Fruit fly (Drosophila melanogaster) whole organism, prepupa: ENCODE measurements around the gene CG15767.

Experiments used
- Blimp-1 ChIP-seq: fragments of 200-800 bp; sonication (Bioruptor generic); optimal IDR thresholded peaks from 3 replicates; lab custom pipeline; 2017; ENCODE audit warnings: missing biosample characterization, missing genetic modification characterization, mild to moderate bottlenecking, moderate library complexity, missing genetic modification reagents
- CG10631 ChIP-seq: fragments of 200-800 bp; sonication (Bioruptor generic); optimal IDR thresholded peaks from 2 replicates; lab custom pipeline; 2016; ENCODE audit warnings: missing biosample characterization, missing genetic modification characterization
- CG10669 ChIP-seq: fragments of 200-800 bp; sonication (Bioruptor generic); optimal IDR thresholded peaks from 3 replicates; lab custom pipeline; 2018; ENCODE audit warnings: missing biosample characterization, mild to moderate bottlenecking, missing genetic modification characterization, moderate library complexity
- CG11294 ChIP-seq: fragments of 200-800 bp; sonication (Bioruptor generic); IDR thresholded peaks from 2 replicates; pipeline ENCODE4 v1.3.6; 2022; ENCODE audit warnings: missing biosample characterization, missing genetic modification characterization
- CG11762 ChIP-seq: fragments of 200-800 bp; sonication (Bioruptor generic); optimal IDR thresholded peaks from 3 replicates; lab custom pipeline; 2016; ENCODE audit warnings: missing biosample characterization, missing genetic modification characterization; ENCODE audit not compliant: insufficient read depth
- CG11902 ChIP-seq: fragments of 200-800 bp; sonication (Bioruptor generic); optimal IDR thresholded peaks from 3 replicates; lab custom pipeline; 2016; ENCODE audit warnings: missing biosample characterization, missing genetic modification characterization
- CG1621 ChIP-seq: fragments of 200-800 bp; sonication (Bioruptor generic); optimal IDR thresholded peaks from 3 replicates; lab custom pipeline; 2018; ENCODE audit warnings: missing biosample characterization, mild to moderate bottlenecking, missing genetic modification characterization
- CG3032 ChIP-seq: fragments of 200-800 bp; optimal IDR thresholded peaks from 2 replicates; lab custom pipeline; 2019; ENCODE audit warnings: missing biosample characterization, mild to moderate bottlenecking, missing genetic modification characterization, moderate library complexity
- CG31627 ChIP-seq: fragments of 200-800 bp; sonication (Bioruptor generic); optimal IDR thresholded peaks from 3 replicates; lab custom pipeline; 2016; ENCODE audit warnings: missing biosample characterization, missing genetic modification characterization
- CG32006 ChIP-seq: fragments of 200-800 bp; sonication (Bioruptor generic); optimal IDR thresholded peaks from 3 replicates; lab custom pipeline; 2017; ENCODE audit warnings: missing biosample characterization, mild to moderate bottlenecking, missing genetic modification characterization
- CG34406 ChIP-seq: fragments of 200-800 bp; sonication (Bioruptor generic); optimal IDR thresholded peaks from 3 replicates; lab custom pipeline; 2016; ENCODE audit warnings: missing biosample characterization, missing genetic modification characterization
- CG4318 ChIP-seq: fragments of 200-800 bp; sonication (Bioruptor generic); optimal IDR thresholded peaks from 3 replicates; lab custom pipeline; 2017; ENCODE audit warnings: missing biosample characterization, mild to moderate bottlenecking, missing genetic modification characterization
- CG6276 ChIP-seq: fragments of 200-800 bp; sonication (Bioruptor generic); optimal IDR thresholded peaks from 2 replicates; lab custom pipeline; 2017; ENCODE audit warnings: missing biosample characterization, mild to moderate bottlenecking, missing genetic modification characterization
- CG6792 ChIP-seq: fragments of 200-800 bp; sonication (Bioruptor generic); optimal IDR thresholded peaks from 3 replicates; lab custom pipeline; 2016; ENCODE audit warnings: missing biosample characterization, missing genetic modification characterization
- CG6854 ChIP-seq: fragments of 200-800 bp; sonication (Bioruptor generic); optimal IDR thresholded peaks from 2 replicates; lab custom pipeline; 2017; ENCODE audit warnings: missing biosample characterization, mild to moderate bottlenecking, missing genetic modification characterization
- CG8119 ChIP-seq: fragments of 200-800 bp; sonication (Bioruptor generic); IDR thresholded peaks from 3 replicates; pipeline ENCODE4 v1.3.6; 2022; ENCODE audit warnings: missing biosample characterization, missing genetic modification characterization
- CG8632 ChIP-seq: fragments of 200-800 bp; sonication (Bioruptor generic); optimal IDR thresholded peaks from 3 replicates; lab custom pipeline; 2016; ENCODE audit warnings: missing biosample characterization, missing genetic modification characterization
- CG9139 ChIP-seq: fragments of 200-800 bp; sonication (Bioruptor generic); optimal IDR thresholded peaks from 3 replicates; lab custom pipeline; 2017; ENCODE audit warnings: missing biosample characterization, mild to moderate bottlenecking, missing genetic modification characterization
- Eip78C ChIP-seq: fragments of 200-800 bp; sonication (Bioruptor generic); peaks from one replicate; lab custom pipeline; 2016; ENCODE audit warnings: missing biosample characterization, missing genetic modification characterization
- Ets21C ChIP-seq: fragments of 200-800 bp; sonication (Bioruptor generic); optimal IDR thresholded peaks from 3 replicates; lab custom pipeline; 2016; ENCODE audit warnings: missing biosample characterization, missing genetic modification characterization
- Ets96B ChIP-seq: fragments of 200-800 bp; optimal IDR thresholded peaks from 2 replicates; lab custom pipeline; 2019; ENCODE audit warnings: missing biosample characterization, mild to moderate bottlenecking, missing genetic modification characterization, moderate library complexity
- Gug ChIP-seq: fragments of 200-800 bp; sonication (Bioruptor generic); IDR thresholded peaks from 2 replicates; pipeline ENCODE4 v1.3.6; 2022; ENCODE audit warnings: missing biosample characterization, missing genetic modification characterization
- Hr4 ChIP-seq: fragments of 200-800 bp; sonication (Bioruptor generic); optimal IDR thresholded peaks from 3 replicates; lab custom pipeline; 2016; ENCODE audit warnings: missing biosample characterization, missing genetic modification characterization
- Met ChIP-seq: fragments of 200-800 bp; sonication (Bioruptor generic); optimal IDR thresholded peaks from 3 replicates; lab custom pipeline; 2016; ENCODE audit warnings: missing biosample characterization, missing genetic modification characterization
- OdsH ChIP-seq: fragments of 200-800 bp; sonication (Bioruptor generic); optimal IDR thresholded peaks from 3 replicates; lab custom pipeline; 2016; ENCODE audit warnings: missing biosample characterization, missing genetic modification characterization
- Sox102F ChIP-seq: fragments of 200-800 bp; sonication (Bioruptor generic); optimal IDR thresholded peaks from 2 replicates; lab custom pipeline; 2016; ENCODE audit warnings: missing biosample characterization, mild to moderate bottlenecking, missing genetic modification characterization
- Sox14 ChIP-seq: fragments of 200-800 bp; sonication (Bioruptor generic); optimal IDR thresholded peaks from 3 replicates; lab custom pipeline; 2016; ENCODE audit warnings: missing biosample characterization, missing genetic modification characterization
- achi ChIP-seq: fragments of 200-800 bp; sonication (Bioruptor generic); optimal IDR thresholded peaks from 3 replicates; lab custom pipeline; 2016; ENCODE audit warnings: missing biosample characterization, missing genetic modification characterization
- acj6 ChIP-seq: fragments of 200-800 bp; sonication (Bioruptor generic); optimal IDR thresholded peaks from 3 replicates; lab custom pipeline; 2016; ENCODE audit warnings: missing biosample characterization, missing genetic modification characterization
- dac ChIP-seq: fragments of 200-800 bp; sonication (Bioruptor generic); optimal IDR thresholded peaks from 2 replicates; lab custom pipeline; 2017; ENCODE audit warnings: missing biosample characterization, mild to moderate bottlenecking, missing genetic modification characterization
- dsx ChIP-seq: fragments of 200-800 bp; optimal IDR thresholded peaks from 3 replicates; lab custom pipeline; 2019; ENCODE audit warnings: missing biosample characterization, mild to moderate bottlenecking, missing genetic modification characterization, moderate library complexity; ENCODE audit not compliant: poor library complexity, severe bottlenecking
- eg ChIP-seq: fragments of 200-800 bp; sonication (Bioruptor generic); IDR thresholded peaks from 3 replicates; pipeline ENCODE4 v1.3.6; 2022; ENCODE audit warnings: missing biosample characterization, missing genetic modification characterization
- fd59A ChIP-seq: fragments of 200-800 bp; sonication (Bioruptor generic); optimal IDR thresholded peaks from 2 replicates; lab custom pipeline; 2017; ENCODE audit warnings: missing biosample characterization, mild to moderate bottlenecking, missing genetic modification characterization, missing genetic modification reagents
- lz ChIP-seq: fragments of 200-800 bp; sonication (Bioruptor generic); optimal IDR thresholded peaks from 3 replicates; lab custom pipeline; 2016; ENCODE audit warnings: missing biosample characterization, missing genetic modification characterization
- net ChIP-seq: fragments of 200-800 bp; sonication (Bioruptor generic); optimal IDR thresholded peaks from 3 replicates; lab custom pipeline; 2016; ENCODE audit warnings: missing biosample characterization, missing genetic modification characterization
- pdm3 ChIP-seq: fragments of 200-800 bp; sonication (Bioruptor generic); optimal IDR thresholded peaks from 3 replicates; lab custom pipeline; 2016; ENCODE audit warnings: missing biosample characterization, missing genetic modification characterization
- salr ChIP-seq, 2 experiments: fragments of 200-800 bp; sonication (Bioruptor generic); optimal IDR thresholded peaks; 3 replicates each; lab custom pipeline; 2016 to 2018; ENCODE audit warnings: missing biosample characterization in 2 of 2, missing genetic modification characterization in 2 of 2, mild to moderate bottlenecking in 1 of 2
- spab ChIP-seq: fragments of 200-800 bp; sonication (Bioruptor generic); optimal IDR thresholded peaks from 2 replicates; lab custom pipeline; 2017; ENCODE audit warnings: missing biosample characterization, mild to moderate bottlenecking, missing genetic modification characterization, missing genetic modification reagents
- svp ChIP-seq: fragments of 200-800 bp; sonication (Bioruptor generic); peaks from one replicate; lab custom pipeline; 2016; ENCODE audit warnings: missing biosample characterization, missing genetic modification characterization
- vri ChIP-seq: fragments of 200-800 bp; sonication (Bioruptor generic); optimal IDR thresholded peaks from 3 replicates; lab custom pipeline; 2016; ENCODE audit warnings: missing biosample characterization, mild to moderate bottlenecking, missing genetic modification characterization

Gene CG15767

DNA sequence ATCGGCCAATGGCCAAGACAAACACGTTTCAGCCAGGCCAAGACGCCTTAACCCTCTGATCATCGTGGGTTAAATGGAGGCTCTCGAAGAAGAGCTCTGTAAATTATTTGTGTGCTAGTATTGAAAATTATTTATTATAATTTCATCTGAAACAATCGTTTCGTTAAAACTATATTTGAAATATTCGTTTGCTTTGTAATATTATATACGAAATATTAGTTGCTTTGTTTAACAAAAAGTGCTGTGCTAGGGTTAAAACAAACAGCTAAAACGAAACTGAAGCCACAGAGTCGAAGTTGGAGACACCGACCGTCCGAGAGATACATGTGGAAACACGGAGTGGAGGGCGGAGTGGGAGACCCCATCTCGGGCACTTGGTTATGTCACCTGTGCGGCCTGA lies 2.7 kb upstream of the CG15767 start (continued):
- TF ChIP-seq dac: peak; percentile 62
- peak; percentile 34 for TF ChIP-seq fd59A (GFP tag; lab: Kevin White, UChicago)
- TF ChIP-seq CG6792 (GFP tag; lab: Kevin White, UChicago): peak; percentile 78
- no peak for TF ChIP-seq CG6854 (GFP tag; lab: Kevin White, UChicago)
- peak; percentile 74 for TF ChIP-seq Met (GFP tag; lab: Kevin White, UChicago)
- no peak for TF ChIP-seq Blimp-1 (GFP tag; lab: Kevin White, UChicago)
- TF ChIP-seq CG6276 (GFP tag; lab: Kevin White, UChicago): no peak
- TF ChIP-seq, all 60 proteins: peak for 36

DNA sequence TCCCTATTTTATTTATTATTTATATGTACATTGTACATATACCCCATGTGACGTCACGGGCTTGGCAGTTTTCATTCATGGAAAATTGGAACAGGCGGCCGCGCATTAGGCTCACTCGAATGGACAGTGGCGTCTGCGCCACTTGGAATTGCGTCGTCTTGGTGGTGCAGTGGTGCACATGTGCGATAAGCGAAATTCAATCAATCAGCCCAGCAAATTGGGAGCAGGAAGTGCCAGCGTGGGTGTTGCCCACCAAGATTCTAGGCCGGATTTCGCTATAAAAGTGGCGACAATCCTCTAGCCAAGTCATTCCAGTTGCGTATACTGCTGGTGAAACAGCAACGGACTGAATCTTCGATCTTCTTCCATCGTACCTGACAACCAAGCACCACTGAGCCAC lies 2.6 kb downstream of the CG15767 start, which contains the start of gene CG12239:
TSS of gene CG12239 (plus strand) at position 301 of the 400 bp plus-strand sequence.
- no peak for TF ChIP-seq CG11294 (GFP tag; lab: Robert Waterston, UW)
- TF ChIP-seq Gug (GFP tag; lab: Robert Waterston, UW): no peak
- no peak for TF ChIP-seq Hr4 (GFP tag; lab: Kevin White, UChicago)
- no peak for TF ChIP-seq Sox102F (GFP tag; lab: Kevin White, UChicago)
- TF ChIP-seq Ets21C: no peak
- no peak for TF ChIP-seq CG8119 (GFP tag; lab: Robert Waterston, UW)
- TF ChIP-seq achi (GFP tag; lab: Kevin White, UChicago): no peak

DNA sequence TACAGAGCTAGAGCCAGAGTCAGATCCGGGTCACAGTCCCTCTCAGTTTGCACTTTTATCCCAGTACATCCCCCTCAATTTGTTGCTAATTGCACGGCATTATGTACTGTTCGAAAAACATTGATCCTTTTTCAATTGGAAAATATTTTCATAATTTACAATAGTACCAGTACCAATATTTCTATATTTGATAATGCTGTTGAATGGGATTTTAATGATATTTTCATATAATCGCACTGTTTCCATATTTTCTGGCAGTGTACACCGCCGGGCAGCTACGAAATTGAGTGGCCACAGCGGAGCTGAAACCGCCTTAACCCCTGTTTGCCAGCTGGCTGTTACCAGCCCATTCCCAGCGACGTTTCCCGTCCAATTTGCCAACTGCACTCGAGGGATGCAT lies 11.3 kb downstream of the CG15767 start:
- TF ChIP-seq CG10669 (GFP tag; lab: Kevin White, UChicago) (peak; percentile 2), dsx (GFP tag; lab: Kevin White, UChicago) (no peak), svp (peak; percentile 66), Sox14 (GFP tag; lab: Kevin White, UChicago) (no peak), CG34406 (no peak), CG31627 (GFP tag; lab: Kevin White, UChicago) (no peak), Eip78C (GFP tag; lab: Kevin White, UChicago) (peak; percentile 52), CG8632 (no peak)

DNA sequence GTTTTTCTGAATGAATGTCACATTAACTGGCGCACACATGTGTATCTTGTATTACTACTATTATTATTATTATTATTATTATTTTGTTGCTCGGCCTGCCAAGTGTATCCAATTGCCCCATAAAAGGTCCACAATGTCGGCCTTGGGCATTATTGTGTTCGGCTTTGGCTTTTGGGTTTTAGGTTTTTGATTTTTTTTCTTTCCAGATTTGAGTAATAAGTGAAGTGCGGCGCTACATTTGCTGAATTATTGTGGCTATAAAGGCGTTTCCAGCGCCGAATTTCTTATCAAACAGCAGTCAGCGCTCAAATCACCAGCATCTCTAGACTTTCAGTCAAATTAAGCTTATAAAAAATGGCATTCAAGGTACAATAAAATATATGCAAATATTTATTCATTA lies 15.1 kb downstream of the CG15767 start, which contains the start of gene Cpr5C:
TSS of gene Cpr5C (plus strand) at position 301 of the 400 bp plus-strand sequence.
- TF ChIP-seq eg (GFP tag; lab: Robert Waterston, UW) (no peak), lz (GFP tag; lab: Kevin White, UChicago) (no peak), net (GFP tag; lab: Kevin White, UChicago) (no peak), Blimp-1 (GFP tag; lab: Kevin White, UChicago) (no peak), acj6 (GFP tag; lab: Kevin White, UChicago) (no peak), CG4318 (no peak), OdsH (GFP tag; lab: Kevin White, UChicago) (no peak), spab (GFP tag; lab: Kevin White, UChicago) (no peak)
- TF ChIP-seq, all 60 proteins: peak for 0

DNA sequence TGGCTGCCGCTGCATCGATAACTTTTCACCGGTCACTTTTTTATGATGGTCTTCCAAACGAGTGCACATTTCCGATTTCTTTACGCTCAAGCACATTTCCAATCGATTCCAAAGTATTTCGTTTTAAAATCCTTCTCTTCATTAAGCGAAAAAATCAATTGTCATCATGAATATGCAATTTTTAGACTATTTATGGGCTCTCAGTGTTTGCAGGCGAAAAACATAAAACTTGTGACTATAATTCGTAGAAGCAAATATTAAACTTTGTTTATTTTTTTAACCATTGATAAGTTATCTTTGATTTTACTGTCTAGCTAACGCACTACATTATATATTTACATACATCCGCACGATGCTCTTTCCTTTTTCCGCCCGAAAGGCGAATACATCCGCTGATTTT lies 19.4 kb downstream of the CG15767 start, which contains the start of gene Prosbeta2R1:
TSS of gene Prosbeta2R1 (plus strand) at position 301 of the 400 bp plus-strand sequence.
- TF ChIP-seq spab (GFP tag; lab: Kevin White, UChicago) (no peak), CG31627 (GFP tag; lab: Kevin White, UChicago) (no peak), Ets96B (tag; lab: Kevin White, UChicago) (no peak), vri (GFP tag; lab: Kevin White, UChicago) (no peak), CG9139 (GFP tag; lab: Kevin White, UChicago) (no peak)

DNA sequence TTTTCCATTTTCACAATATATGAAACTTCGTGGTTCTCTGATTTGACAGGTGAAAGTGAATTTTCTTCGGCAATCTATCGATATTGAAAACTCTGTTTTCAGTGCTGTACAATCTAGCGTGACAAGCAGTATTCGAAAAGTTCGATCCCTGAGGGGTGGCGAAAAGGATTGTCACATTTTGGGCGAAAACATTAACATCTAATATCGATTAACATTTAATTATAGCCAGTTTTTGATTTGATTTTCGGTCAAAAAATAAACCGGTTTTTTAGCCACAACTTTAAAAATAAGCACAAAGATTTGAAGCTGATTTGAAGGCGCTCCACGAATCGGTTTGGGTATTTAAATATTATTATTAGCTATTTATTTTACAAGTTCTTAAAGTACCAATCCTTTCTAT lies 23.6 kb downstream of the CG15767 start, which contains the start of gene CG44329:
TSS of gene CG44329 (minus strand) at position 101 of the 400 bp plus-strand sequence.
- no peak for TF ChIP-seq Gug (GFP tag; lab: Robert Waterston, UW)
- no peak for TF ChIP-seq Sox102F (GFP tag; lab: Kevin White, UChicago)
- TF ChIP-seq CG8119 (GFP tag; lab: Robert Waterston, UW): no peak
- no peak for TF ChIP-seq CG11294 (GFP tag; lab: Robert Waterston, UW)
- no peak for TF ChIP-seq CG1621 (tag; lab: Kevin White, UChicago)
- TF ChIP-seq dac: no peak
- no peak for TF ChIP-seq CG3032 (tag; lab: Kevin White, UChicago)
- TF ChIP-seq lz (GFP tag; lab: Kevin White, UChicago): no peak
- no peak for TF ChIP-seq CG34406
- no peak for TF ChIP-seq salr (GFP tag; optimal IDR thresholded peaks at IDR 0.05; lab: Kevin White, UChicago)
- no peak for TF ChIP-seq Ets21C
- TF ChIP-seq CG11762 (GFP tag; lab: Kevin White, UChicago): no peak
- TF ChIP-seq OdsH (GFP tag; lab: Kevin White, UChicago): no peak
- TF ChIP-seq Hr4 (GFP tag; lab: Kevin White, UChicago): no peak
- no peak for TF ChIP-seq CG6276 (GFP tag; lab: Kevin White, UChicago)
- TF ChIP-seq CG32006: no peak
- no peak for TF ChIP-seq CG11902 (GFP tag; lab: Kevin White, UChicago)
- no peak for TF ChIP-seq pdm3
- no peak for TF ChIP-seq CG10631
